Worm (Caenorhabditis elegans): Measurements from ENCODE around the gene ZC373.3.

The ZC373.3 gene

ce11 chrX:10060475-10061011, at the start of gene ZC373.3:
TSS of gene ZC373.3 (plus strand) at chrX:10060525.
- TF ChIP-seq C04F5.9 (tag; optimal IDR thresholded peaks at IDR 0.05) (no peak), aha-1 (tag; optimal IDR thresholded peaks at IDR 0.05) (no peak), nhr-90 (tag; optimal IDR thresholded peaks at IDR 0.05; ENCODE audit: poor library complexity) (no peak), lin-14 (GFP tag; optimal IDR thresholded peaks at IDR 0.05) (no peak), mab-9 (GFP tag; IDR thresholded peaks at IDR 0.05) (no peak), nhr-12 (tag; optimal IDR thresholded peaks at IDR 0.05) (no peak), egl-27 (tag; optimal IDR thresholded peaks at IDR 0.05) (no peak), rnt-1 (tag; optimal IDR thresholded peaks at IDR 0.05) (no peak), ztf-4 (tag; optimal IDR thresholded peaks at IDR 0.05) (no peak), nhr-11 (tag; optimal IDR thresholded peaks at IDR 0.05) (no peak), lin-15B (tag; optimal IDR thresholded peaks at IDR 0.05) (no peak)

- no peak for TF ChIP-seq grh-1 (GFP tag; IDR thresholded peaks at IDR 0.05)
- TF ChIP-seq lin-14 (GFP tag; optimal IDR thresholded peaks at IDR 0.05) = no peak
- TF ChIP-seq zag-1 (tag; optimal IDR thresholded peaks at IDR 0.05) = no peak
- no peak for TF ChIP-seq hlh-4 (tag; optimal IDR thresholded peaks at IDR 0.05)
- TF ChIP-seq nhr-11 (tag; optimal IDR thresholded peaks at IDR 0.05) = no peak
- TF ChIP-seq alr-1 (tag; optimal IDR thresholded peaks at IDR 0.05; ENCODE audit: borderline replicate concordance) = no peak
- no peak for TF ChIP-seq aha-1 (tag; optimal IDR thresholded peaks at IDR 0.05)
These were observed 42.2 kb upstream of the ZC373.3 start, which contains the start of gene F19C6.4 for ce11 chrX:10017975-10018654. TSS of gene F19C6.4 (minus strand) at chrX:10018025.

DNA sequence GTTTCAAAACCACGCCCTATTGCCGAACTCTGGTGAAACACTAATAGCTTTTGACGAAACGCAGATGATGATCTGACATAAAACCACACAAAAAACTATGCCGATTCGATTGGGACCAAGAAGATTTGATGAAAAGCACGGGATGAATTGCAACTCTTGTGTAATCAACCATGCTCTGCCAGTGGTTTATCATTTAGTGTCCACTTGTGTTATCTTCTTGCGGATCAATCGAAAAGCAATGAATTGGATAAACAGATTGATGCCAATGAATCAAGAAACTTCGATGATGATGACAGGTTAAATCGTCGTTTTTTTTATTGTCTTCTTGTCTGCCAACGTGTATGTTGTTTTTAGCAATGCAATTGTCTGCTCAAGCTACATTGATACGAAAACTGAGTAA, 38.3 kb upstream of the ZC373.3 start, which contains the start of gene F42G10.1:
Gene F42G10.1 (minus strand): TSS at position 151 of the 400 bp plus-strand sequence.
- TF ChIP-seq alr-1 (tag; optimal IDR thresholded peaks at IDR 0.05; ENCODE audit: borderline replicate concordance) (no peak), C04F5.9 (tag; optimal IDR thresholded peaks at IDR 0.05) (no peak), ceh-82 (tag; optimal IDR thresholded peaks at IDR 0.05) (no peak), rnt-1 (tag; optimal IDR thresholded peaks at IDR 0.05) (peak; percentile 5), lir-3 (tag; optimal IDR thresholded peaks at IDR 0.05; ENCODE audit: poor library complexity) (no peak), isw-1 (GFP tag; IDR thresholded peaks at IDR 0.05) (no peak), lin-14 (GFP tag; optimal IDR thresholded peaks at IDR 0.05) (peak; percentile 25)

- TF ChIP-seq C16A3.4 (tag; optimal IDR thresholded peaks at IDR 0.05) (peak; percentile 60), unc-130 (tag; optimal IDR thresholded peaks at IDR 0.05) (peak; percentile 46), F16B12.6 (tag; optimal IDR thresholded peaks at IDR 0.05) (no peak), lsy-2 (tag; optimal IDR thresholded peaks at IDR 0.05) (peak in 1 of 2 experiments; percentile 71), egl-27 (tag; optimal IDR thresholded peaks at IDR 0.05) (no peak), fkh-8 (tag; optimal IDR thresholded peaks at IDR 0.05) (peak; percentile 50), zip-4 (GFP tag; optimal IDR thresholded peaks at IDR 0.05) (no peak), dpl-1 (GFP tag; optimal IDR thresholded peaks at IDR 0.05) (no peak), pqm-1 (tag; optimal IDR thresholded peaks at IDR 0.05) (no peak), ceh-63 (GFP tag; optimal IDR thresholded peaks at IDR 0.05) (no peak), unc-86 (tag; optimal IDR thresholded peaks at IDR 0.05) (no peak), snpc-4 (tag; optimal IDR thresholded peaks at IDR 0.05) (no peak), ceh-88 (GFP tag; IDR thresholded peaks at IDR 0.05) (no peak), nhr-47 (tag; optimal IDR thresholded peaks at IDR 0.05) (peak; percentile 49), fos-1 (tag; optimal IDR thresholded peaks at IDR 0.05) (peak; percentile 23), nhr-90 (tag; optimal IDR thresholded peaks at IDR 0.05; ENCODE audit: poor library complexity) (peak; percentile 26), unc-30 (tag; optimal IDR thresholded peaks at IDR 0.05) (no peak), ztf-11 (tag; optimal IDR thresholded peaks at IDR 0.05) (no peak), sptf-1 (tag; optimal IDR thresholded peaks at IDR 0.05) (no peak), nhr-77 (tag; optimal IDR thresholded peaks at IDR 0.05) (peak; percentile 48), isw-1 (GFP tag; IDR thresholded peaks at IDR 0.05) (no peak), efl-1 (optimal IDR thresholded peaks at IDR 0.05) (peak; percentile 18 to 42), efl-1 (GFP tag; optimal IDR thresholded peaks at IDR 0.05 in 1 of 2) (peak in 1 of 2 experiments; percentile 81), nhr-85 (tag) (peak; percentile 86), hlh-17 (GFP tag; optimal IDR thresholded peaks at IDR 0.05; ENCODE audit: borderline replicate concordance) (no peak), pag-3 (tag; optimal IDR thresholded peaks at IDR 0.05; ENCODE audit: borderline replicate concordance, insufficient read depth) (no peak), mab-9 (GFP tag; IDR thresholded peaks at IDR 0.05) (no peak), skn-1 (tag; optimal IDR thresholded peaks at IDR 0.05) (peak; percentile 25), ceh-82 (tag; optimal IDR thresholded peaks at IDR 0.05) (peak; percentile 2 to 40 (median 34)), Y116A8C.19 (tag; optimal IDR thresholded peaks at IDR 0.05; ENCODE audit: borderline replicate concordance) (no peak), zag-1 (tag; optimal IDR thresholded peaks at IDR 0.05) (no peak), lin-14 (GFP tag; optimal IDR thresholded peaks at IDR 0.05) (peak; percentile 92)
These were observed 34.0 kb upstream of the ZC373.3 start for ce11 chrX:10026347-10026746.
